Worm (Caenorhabditis elegans) whole organism, L1 larva: ENCODE data around the gene pgl-2.

Experiments used
- C16A3.4 ChIP-seq: fragments of 150-350 bp; optimal IDR thresholded peaks from 2 replicates; lab custom pipeline; 2014; ENCODE audit warnings: missing biosample characterization, missing genetic modification characterization
- F16B12.6 ChIP-seq: fragments of 150-350 bp; optimal IDR thresholded peaks from 2 replicates; lab custom pipeline; 2014; ENCODE audit warnings: missing biosample characterization, missing genetic modification characterization
- blmp-1 ChIP-seq: fragments of 150-350 bp; optimal IDR thresholded peaks from 2 replicates; lab custom pipeline; 2014; ENCODE audit warnings: missing biosample characterization, missing genetic modification characterization
- ceh-82 ChIP-seq, 3 experiments: fragments of 150-350 bp in 1 of 3; sonication (generic microtip) in 2 of 3; optimal IDR thresholded peaks; 2 replicates each; lab custom pipeline; 2014 to 2017; ENCODE audit warnings: missing biosample characterization in 3 of 3, missing genetic modification characterization in 3 of 3
- ceh-90 ChIP-seq: sonication (generic microtip); optimal IDR thresholded peaks from 2 replicates; lab custom pipeline; 2016; ENCODE audit warnings: missing genetic modification characterization, missing compliant biosample characterization
- dpl-1 ChIP-seq, 3 experiments: fragments of 150-350 bp in 2 of 3; sonication (generic microtip) in 1 of 3; optimal IDR thresholded peaks; 2 replicates each; lab custom pipeline; 2014 to 2017; ENCODE audit warnings: missing biosample characterization in 3 of 3, missing genetic modification characterization in 3 of 3, missing genetic modification reagents in 3 of 3
- dsc-1 ChIP-seq: sonication (generic microtip); optimal IDR thresholded peaks from 2 replicates; lab custom pipeline; 2016; ENCODE audit warnings: mild to moderate bottlenecking, missing genetic modification characterization, missing compliant biosample characterization
- efl-1 ChIP-seq, 4 experiments: fragments of 150-350 bp; optimal IDR thresholded peaks in 3 of 4; peaks in 1 of 4; 1 replicate in 1 of 4; 2 replicates in 3 of 4; lab custom pipeline; 2014; ENCODE audit warnings: missing biosample characterization in 2 of 4, missing genetic modification characterization in 2 of 4, missing genetic modification reagents in 2 of 4
- egl-13 ChIP-seq: sonication (generic microtip); optimal IDR thresholded peaks from 2 replicates; lab custom pipeline; 2016; ENCODE audit warnings: missing genotype, missing genetic modification reagents, missing genetic modification characterization, missing compliant biosample characterization
- elt-3 ChIP-seq, 6 experiments: fragments of 150-350 bp in 1 of 6; sonication (generic microtip); optimal IDR thresholded peaks; 2 replicates each; lab custom pipeline; 2017 to 2018; ENCODE audit warnings: missing biosample characterization in 6 of 6, missing genetic modification characterization in 6 of 6, inconsistent platforms in 1 of 6
- ets-5 ChIP-seq: fragments of 200-800 bp; sonication (Bioruptor generic); IDR thresholded peaks from 2 replicates; pipeline ENCODE4 v1.3.6; 2022; ENCODE audit warnings: missing genetic modification characterization, missing compliant biosample characterization
- fkh-4 ChIP-seq: sonication (generic microtip); optimal IDR thresholded peaks from 2 replicates; lab custom pipeline; 2016; ENCODE audit warnings: missing compliant biosample characterization, missing genetic modification characterization, borderline replicate concordance
- irx-1 ChIP-seq: sonication (generic microtip); optimal IDR thresholded peaks from 2 replicates; lab custom pipeline; 2016; ENCODE audit warnings: missing genetic modification characterization, missing compliant biosample characterization
- isw-1 ChIP-seq: fragments of 200-800 bp; sonication (Bioruptor generic); IDR thresholded peaks from 2 replicates; pipeline ENCODE4 v1.3.6; 2022; ENCODE audit warnings: missing genetic modification characterization, missing compliant biosample characterization
- lin-14 ChIP-seq: fragments of 200-800 bp; sonication (Bioruptor generic); optimal IDR thresholded peaks from 2 replicates; lab custom pipeline; 2018; ENCODE audit warnings: mild to moderate bottlenecking, missing genetic modification characterization, moderate library complexity, missing compliant biosample characterization
- lin-15B ChIP-seq: fragments of 150-350 bp; sonication (generic microtip); optimal IDR thresholded peaks from 3 replicates; lab custom pipeline; 2014; ENCODE audit warnings: missing biosample characterization, missing genetic modification characterization
- lin-35 ChIP-seq, 2 experiments: fragments of 150-350 bp; optimal IDR thresholded peaks; 2 replicates each; lab custom pipeline; 2014; ENCODE audit warnings: missing biosample characterization in 2 of 2, missing genetic modification characterization in 2 of 2, missing genetic modification reagents in 2 of 2
- lir-3 ChIP-seq: sonication (generic microtip); optimal IDR thresholded peaks from 2 replicates; lab custom pipeline; 2016; ENCODE audit warnings: mild to moderate bottlenecking, missing genetic modification characterization, moderate library complexity, missing compliant biosample characterization; ENCODE audit not compliant: poor library complexity
- lsy-2 ChIP-seq, 2 experiments: fragments of 150-350 bp; optimal IDR thresholded peaks; 2 replicates each; lab custom pipeline; 2014; ENCODE audit warnings: missing biosample characterization in 2 of 2, missing genetic modification characterization in 2 of 2
- mdl-1 ChIP-seq, 2 experiments: fragments of 150-350 bp; optimal IDR thresholded peaks; 2 replicates each; lab custom pipeline; 2014 to 2017; ENCODE audit warnings: missing biosample characterization in 2 of 2, missing genetic modification characterization in 2 of 2, inconsistent platforms in 1 of 2
- mef-2 ChIP-seq: fragments of 150-350 bp; optimal IDR thresholded peaks from 2 replicates; lab custom pipeline; 2014; ENCODE audit warnings: missing biosample characterization, missing genetic modification characterization
- mep-1 ChIP-seq: fragments of 150-350 bp; optimal IDR thresholded peaks from 2 replicates; lab custom pipeline; 2014; ENCODE audit warnings: missing biosample characterization, missing genetic modification characterization
- nhr-12 ChIP-seq: sonication (generic microtip); optimal IDR thresholded peaks from 2 replicates; lab custom pipeline; 2017; ENCODE audit warnings: missing biosample characterization, missing genetic modification characterization
- nhr-19 ChIP-seq: fragments of 200-800 bp; sonication (Bioruptor generic); conservative IDR thresholded peaks from 2 replicates; pipeline ENCODE4 v1.3.6; 2022; ENCODE audit warnings: missing genetic modification characterization, missing compliant biosample characterization
- nhr-20 ChIP-seq: sonication (generic microtip); optimal IDR thresholded peaks from 2 replicates; lab custom pipeline; 2016; ENCODE audit warnings: mild to moderate bottlenecking, missing genetic modification characterization, missing compliant biosample characterization
- nhr-237 ChIP-seq: fragments of 150-350 bp; optimal IDR thresholded peaks from 2 replicates; lab custom pipeline; 2014; ENCODE audit warnings: missing biosample characterization, missing genetic modification characterization
- nhr-47 ChIP-seq: sonication (generic microtip); optimal IDR thresholded peaks from 2 replicates; lab custom pipeline; 2016; ENCODE audit warnings: mild to moderate bottlenecking, missing genetic modification characterization, moderate library complexity, missing compliant biosample characterization
- nhr-71 ChIP-seq: sonication (generic microtip); optimal IDR thresholded peaks from 2 replicates; lab custom pipeline; 2016; ENCODE audit warnings: mild to moderate bottlenecking, missing genetic modification characterization, moderate library complexity, missing compliant biosample characterization
- nhr-76 ChIP-seq: sonication (generic microtip); optimal IDR thresholded peaks from 2 replicates; lab custom pipeline; 2017; ENCODE audit warnings: missing biosample characterization, missing genetic modification characterization
- nhr-77 ChIP-seq: fragments of 150-350 bp; optimal IDR thresholded peaks from 2 replicates; lab custom pipeline; 2014; ENCODE audit warnings: missing biosample characterization, missing genetic modification characterization
- nhr-84 ChIP-seq: sonication (generic microtip); optimal IDR thresholded peaks from 2 replicates; lab custom pipeline; 2017; ENCODE audit warnings: missing biosample characterization, missing genetic modification characterization
- nhr-85 ChIP-seq: sonication (generic microtip); peaks from one replicate; lab custom pipeline; 2016; ENCODE audit warnings: missing genetic modification characterization, inconsistent platforms, missing compliant biosample characterization
- nhr-90 ChIP-seq: sonication (generic microtip); optimal IDR thresholded peaks from 2 replicates; lab custom pipeline; 2016; ENCODE audit warnings: mild to moderate bottlenecking, missing genetic modification characterization, missing compliant biosample characterization; ENCODE audit not compliant: poor library complexity
- pqm-1 ChIP-seq: sonication (generic microtip); optimal IDR thresholded peaks from 3 replicates; lab custom pipeline; 2017; ENCODE audit warnings: missing biosample characterization, missing genetic modification characterization
- rnt-1 ChIP-seq: sonication (generic microtip); optimal IDR thresholded peaks from 2 replicates; lab custom pipeline; 2016; ENCODE audit warnings: mild to moderate bottlenecking, missing genetic modification characterization, moderate library complexity, missing compliant biosample characterization
- skn-1 ChIP-seq: fragments of 150-350 bp; optimal IDR thresholded peaks from 2 replicates; lab custom pipeline; 2014; ENCODE audit warnings: missing biosample characterization, missing genetic modification characterization
- snpc-4 ChIP-seq: fragments of 150-350 bp; optimal IDR thresholded peaks from 2 replicates; lab custom pipeline; 2014; ENCODE audit warnings: missing biosample characterization, missing genetic modification characterization
- snu-23 ChIP-seq: sonication (generic microtip); optimal IDR thresholded peaks from 2 replicates; lab custom pipeline; 2016; ENCODE audit warnings: missing genetic modification characterization, missing compliant biosample characterization
- swsn-7 ChIP-seq: sonication (generic microtip); optimal IDR thresholded peaks from 2 replicates; lab custom pipeline; 2016; ENCODE audit warnings: missing genetic modification characterization, missing compliant biosample characterization
- tbx-2 ChIP-seq: sonication (generic microtip); optimal IDR thresholded peaks from 2 replicates; lab custom pipeline; 2016; ENCODE audit warnings: missing genetic modification characterization, missing compliant biosample characterization
- unc-130 ChIP-seq: fragments of 150-350 bp; optimal IDR thresholded peaks from 2 replicates; lab custom pipeline; 2017; ENCODE audit warnings: missing biosample characterization, missing genetic modification characterization, inconsistent platforms
- unc-62 ChIP-seq: fragments of 150-350 bp; optimal IDR thresholded peaks from 2 replicates; lab custom pipeline; 2014; ENCODE audit warnings: missing biosample characterization, missing genetic modification reagents, missing genetic modification characterization
- vab-15 ChIP-seq: sonication (generic microtip); optimal IDR thresholded peaks from 2 replicates; lab custom pipeline; 2017; ENCODE audit warnings: missing genotype, mild to moderate bottlenecking, missing genetic modification characterization, missing compliant biosample characterization
- xbp-1 ChIP-seq: sonication (generic microtip); optimal IDR thresholded peaks from 2 replicates; lab custom pipeline; 2016; ENCODE audit warnings: missing genetic modification characterization, missing compliant biosample characterization
- zip-4 ChIP-seq: fragments of 200-800 bp; sonication (Bioruptor generic); optimal IDR thresholded peaks from 2 replicates; lab custom pipeline; 2018; ENCODE audit warnings: mild to moderate bottlenecking, missing genetic modification characterization, moderate library complexity, missing compliant biosample characterization
- ztf-11 ChIP-seq, 2 experiments: sonication (generic microtip); optimal IDR thresholded peaks; 2 replicates each; lab custom pipeline; 2016 to 2017; ENCODE audit warnings: missing genetic modification characterization in 2 of 2, missing biosample characterization in 1 of 2, missing compliant biosample characterization in 1 of 2

Gene pgl-2

ce11 chrIII:8709735-8710134, 34.5 kb upstream of the pgl-2 start:
- TF ChIP-seq blmp-1 (tag; lab: Kevin White, UChicago) (peak; percentile 95), ets-5 (GFP tag; lab: Robert Waterston, UW) (no peak), vab-15 (tag; lab: Kevin White, UChicago) (no peak), elt-3 (tag; optimal IDR thresholded peaks at IDR 0.05; lab: Kevin White, UChicago) (peak in 1 of 6 experiments; percentile 20), nhr-85 (tag; lab: Kevin White, UChicago) (peak; percentile 73), nhr-76 (tag; lab: Kevin White, UChicago) (no peak), irx-1 (no peak)

- no peak for TF ChIP-seq mef-2 (tag; lab: Kevin White, UChicago)
Observed at ce11 chrIII:8704765-8705164, 29.5 kb upstream of the pgl-2 start, which contains the start of gene B0303.16. TSS of gene B0303.16 (plus strand) at chrIII:8705065.

ce11 chrIII:8700289-8700957, 25.2 kb upstream of the pgl-2 start, which contains the start of the genes sdz-1 and vps-33.1:
TSS of gene sdz-1 (minus strand) at chrIII:8700339.
TSS of gene vps-33.1 (plus strand) at chrIII:8700927.
- TF ChIP-seq nhr-85 (tag; lab: Kevin White, UChicago) = peak; percentile 63
- peak; percentile 10 for TF ChIP-seq fkh-4 (tag; lab: Kevin White, UChicago)
- peak; percentile 23 for TF ChIP-seq xbp-1 (tag; lab: Kevin White, UChicago)
- no peak for TF ChIP-seq unc-62
- TF ChIP-seq dpl-1 (GFP tag; optimal IDR thresholded peaks at IDR 0.05; lab: Kevin White, UChicago) = peak; percentile 73 to 89 (median 83)
- peak; percentile 59 for TF ChIP-seq nhr-47
- TF ChIP-seq dsc-1 (tag; lab: Kevin White, UChicago) = peak; percentile 9
- peak in 2 of 3 experiments; percentile 7 to 63 for TF ChIP-seq ceh-82 (tag; optimal IDR thresholded peaks at IDR 0.05; lab: Kevin White, UChicago)
- peak; percentile 91 to 94 for TF ChIP-seq lin-35 (GFP tag; optimal IDR thresholded peaks at IDR 0.05; lab: Kevin White, UChicago)
- TF ChIP-seq nhr-90 = peak; percentile 46
- TF ChIP-seq pqm-1 = no peak
- TF ChIP-seq efl-1 (optimal IDR thresholded peaks at IDR 0.05; lab: Kevin White, UChicago) = peak; percentile 73 to 89
- TF ChIP-seq efl-1 (GFP tag; optimal IDR thresholded peaks at IDR 0.05 in 1 of 2; lab: Kevin White, UChicago) = peak; percentile 90 to 98
- TF ChIP-seq nhr-237 (tag; lab: Kevin White, UChicago) = no peak
- peak; percentile 33 for TF ChIP-seq isw-1 (GFP tag; lab: Robert Waterston, UW)
- TF ChIP-seq C16A3.4 (tag; lab: Kevin White, UChicago) = peak; percentile 70
- no peak for TF ChIP-seq mep-1
- TF ChIP-seq ztf-11 (tag; optimal IDR thresholded peaks at IDR 0.05; lab: Kevin White, UChicago) = peak in 1 of 2 experiments; percentile 58
- TF ChIP-seq ceh-90 (tag; lab: Kevin White, UChicago) = peak; percentile 78
- no peak for TF ChIP-seq nhr-12 (tag; lab: Kevin White, UChicago)
- TF ChIP-seq F16B12.6 = peak; percentile 49
- TF ChIP-seq swsn-7 (tag; lab: Kevin White, UChicago) = no peak
- TF ChIP-seq egl-13 (tag; lab: Kevin White, UChicago) = peak; percentile 14
- TF ChIP-seq nhr-84 (tag; lab: Kevin White, UChicago) = no peak
- TF ChIP-seq mdl-1 (tag; optimal IDR thresholded peaks at IDR 0.05; lab: Kevin White, UChicago) = peak in 1 of 2 experiments; percentile 58
- TF ChIP-seq unc-130 (tag; lab: Kevin White, UChicago) = peak; percentile 24
- TF ChIP-seq nhr-71 (tag; lab: Kevin White, UChicago) = peak; percentile 61
- peak; percentile 66 for TF ChIP-seq skn-1
- TF ChIP-seq nhr-19 (GFP tag; lab: Robert Waterston, UW) = 0 out of 2 replicates have a peak, but pooled peaks have one; percentile 17
- TF ChIP-seq nhr-20 (tag; lab: Kevin White, UChicago) = peak; percentile 34
- peak; percentile 52 for TF ChIP-seq snu-23 (GFP tag; lab: Kevin White, UChicago)
- peak; percentile 91 for TF ChIP-seq rnt-1 (tag; lab: Kevin White, UChicago)
- TF ChIP-seq zip-4 (GFP tag; lab: Kevin White, UChicago) = no peak
- peak; percentile 63 for TF ChIP-seq blmp-1 (tag; lab: Kevin White, UChicago)
- peak; percentile 3 for TF ChIP-seq nhr-77
- TF ChIP-seq lsy-2 (tag; optimal IDR thresholded peaks at IDR 0.05; lab: Kevin White, UChicago) = peak; percentile 42 to 86
- TF ChIP-seq lin-15B (tag; lab: Kevin White, UChicago) = peak; percentile 44
- peak in 2 of 6 experiments; percentile 1 to 36 for TF ChIP-seq elt-3 (tag; optimal IDR thresholded peaks at IDR 0.05; lab: Kevin White, UChicago)
- TF ChIP-seq lin-14 = peak; percentile 49
- TF ChIP-seq snpc-4 (tag; lab: Kevin White, UChicago) = peak; percentile 42
- peak; percentile 74 for TF ChIP-seq lir-3 (tag; lab: Kevin White, UChicago)
- peak; percentile 55 for TF ChIP-seq tbx-2 (tag; lab: Kevin White, UChicago)
